Fruit fly (Drosophila melanogaster): Measurements from ENCODE around the gene mtTFB1.

mtTFB1 gene

dm6 chr3L:11691203-11691797 is 17.5 kb upstream of the mtTFB1 start, which contains the start of the genes Pldn and CG14135 (continued):
- TF ChIP-seq Aef1 (GFP tag; IDR thresholded peaks at IDR 0.05) (no peak), MESR4 (GFP tag; optimal IDR thresholded peaks at IDR 0.05) (peak; percentile 29), cad (GFP tag; optimal IDR thresholded peaks at IDR 0.05) (peak; percentile 20), CG8089 (GFP tag; optimal IDR thresholded peaks at IDR 0.05) (no peak), ap (GFP tag; IDR thresholded peaks at IDR 0.05) (no peak), az2 (GFP tag; optimal IDR thresholded peaks at IDR 0.05) (no peak), CG2712 (tag; optimal IDR thresholded peaks at IDR 0.05) (peak; percentile 16), Xrp1 (GFP tag; IDR thresholded peaks at IDR 0.05) (no peak), zen (tag; optimal IDR thresholded peaks at IDR 0.05) (peak; percentile 37), NC2α (GFP tag; optimal IDR thresholded peaks at IDR 0.05) (no peak), amos (GFP tag; IDR thresholded peaks at IDR 0.05; ENCODE audit: partially characterized antibody) (peak; percentile 16; the same call in 1 of the 2 replicates), CG11560 (tag; IDR thresholded peaks at IDR 0.05) (peak; percentile 98), ERR (GFP tag; optimal IDR thresholded peaks at IDR 0.05) (no peak), gt (GFP tag; IDR thresholded peaks at IDR 0.05) (no peak), bigmax (GFP tag; optimal IDR thresholded peaks at IDR 0.05) (no peak), CHES-1-like (GFP tag; optimal IDR thresholded peaks at IDR 0.05) (peak; percentile 9), CG3995 (GFP tag; optimal IDR thresholded peaks at IDR 0.05) (no peak), Blimp-1 (GFP tag; optimal IDR thresholded peaks at IDR 0.05) (peak; percentile 36), CG17385 (GFP tag; optimal IDR thresholded peaks at IDR 0.05) (no peak), CG34422 (GFP tag; IDR thresholded peaks at IDR 0.05) (peak; percentile 1; the same call in 1 of the 3 replicates), bsh (GFP tag; optimal IDR thresholded peaks at IDR 0.05) (no peak), CG6854 (GFP tag; optimal IDR thresholded peaks at IDR 0.05) (peak; percentile 65), CG10267 (tag; optimal IDR thresholded peaks at IDR 0.05) (peak; percentile 44), CG13287 (GFP tag; IDR thresholded peaks at IDR 0.05; ENCODE audit: partially characterized antibody) (peak; percentile 61), sens (GFP tag) (peak; percentile 77), CG4854 (GFP tag; optimal IDR thresholded peaks at IDR 0.05) (no peak), hkb (optimal IDR thresholded peaks at IDR 0.05) (no peak), hkb (GFP tag; IDR thresholded peaks at IDR 0.05) (no peak), CG7987 (GFP tag; optimal IDR thresholded peaks at IDR 0.05) (no peak), Usf (GFP tag; optimal IDR thresholded peaks at IDR 0.05) (no peak), tx (GFP tag; optimal IDR thresholded peaks at IDR 0.05) (no peak), emc (GFP tag; optimal IDR thresholded peaks at IDR 0.05) (no peak), CG6791 (GFP tag; IDR thresholded peaks at IDR 0.05; ENCODE audit: partially characterized antibody) (peak; percentile 27; the same call in 1 of the 3 replicates), CG12659 (GFP tag; optimal IDR thresholded peaks at IDR 0.05) (peak; percentile 42), jing (GFP tag; optimal IDR thresholded peaks at IDR 0.05) (no peak), E2f1 (GFP tag; IDR thresholded peaks at IDR 0.05) (no peak), hbn (GFP tag; IDR thresholded peaks at IDR 0.05; ENCODE audit: partially characterized antibody) (0 out of 2 replicates have a peak, but pooled peaks have one; percentile 27), CoRest (tag; optimal IDR thresholded peaks at IDR 0.05) (no peak), stwl (tag; optimal IDR thresholded peaks at IDR 0.05) (peak; percentile 63), YL-1 (GFP tag; optimal IDR thresholded peaks at IDR 0.05) (peak; percentile 50), CG15514 (GFP tag; optimal IDR thresholded peaks at IDR 0.05) (peak; percentile 66), Atf-2 (GFP tag; optimal IDR thresholded peaks at IDR 0.05) (no peak), gro (GFP tag; optimal IDR thresholded peaks at IDR 0.05) (no peak), Dref (GFP tag; IDR thresholded peaks at IDR 0.05) (peak; percentile 75), schlank (tag; optimal IDR thresholded peaks at IDR 0.05) (no peak), CTCF (GFP tag; optimal IDR thresholded peaks at IDR 0.05) (peak; percentile 64), Pdp1 (GFP tag; optimal IDR thresholded peaks at IDR 0.05) (peak in 1 of 2 experiments; percentile 28), trem (tag; optimal IDR thresholded peaks at IDR 0.05) (peak; percentile 53), HLH4C (GFP tag; IDR thresholded peaks at IDR 0.05; ENCODE audit: partially characterized antibody) (peak; percentile 53; the same call in 2 of the 3 replicates), Dip3 (GFP tag; optimal IDR thresholded peaks at IDR 0.05) (no peak), grn (GFP tag; optimal IDR thresholded peaks at IDR 0.05) (no peak)

All from whole organism, embryonic.